Worm (Caenorhabditis elegans) whole organism, young adult: ENCODE results near the gene F55G11.6.

Experiments
- C06A6.2 ChIP-seq: fragments of 200-800 bp; sonication (Bioruptor generic); conservative IDR thresholded peaks from 2 replicates; pipeline ENCODE4 v1.3.6; 2022; ENCODE audit warnings: missing genetic modification characterization, missing compliant biosample characterization
- attf-5 ChIP-seq: fragments of 200-800 bp; sonication (Bioruptor generic); optimal IDR thresholded peaks from 2 replicates; lab custom pipeline; 2018; ENCODE audit warnings: mild to moderate bottlenecking, missing genetic modification characterization, missing compliant biosample characterization
- cebp-2 ChIP-seq: fragments of 200-800 bp; sonication (Bioruptor generic); IDR thresholded peaks from 2 replicates; pipeline ENCODE4 v1.3.6; 2022; ENCODE audit warnings: missing genetic modification characterization, missing compliant biosample characterization
- ceh-40 ChIP-seq: fragments of 200-800 bp; sonication (Bioruptor generic); IDR thresholded peaks from 2 replicates; pipeline ENCODE4 v1.3.6; 2022; ENCODE audit warnings: missing genetic modification characterization, missing compliant biosample characterization
- ekl-4 ChIP-seq: fragments of 200-800 bp; sonication (Bioruptor generic); IDR thresholded peaks from 2 replicates; pipeline ENCODE4 v1.3.6; 2022; ENCODE audit warnings: missing genetic modification reagents, missing genetic modification characterization, missing compliant biosample characterization
- hlh-12 ChIP-seq: sonication (generic microtip); optimal IDR thresholded peaks from 2 replicates; lab custom pipeline; 2016; ENCODE audit warnings: missing genetic modification characterization, missing compliant biosample characterization
- sea-2 ChIP-seq: fragments of 200-800 bp; sonication (Bioruptor generic); IDR thresholded peaks from 2 replicates; pipeline ENCODE4 v1.3.6; 2022; ENCODE audit warnings: missing genetic modification characterization, missing compliant biosample characterization

DNA sequence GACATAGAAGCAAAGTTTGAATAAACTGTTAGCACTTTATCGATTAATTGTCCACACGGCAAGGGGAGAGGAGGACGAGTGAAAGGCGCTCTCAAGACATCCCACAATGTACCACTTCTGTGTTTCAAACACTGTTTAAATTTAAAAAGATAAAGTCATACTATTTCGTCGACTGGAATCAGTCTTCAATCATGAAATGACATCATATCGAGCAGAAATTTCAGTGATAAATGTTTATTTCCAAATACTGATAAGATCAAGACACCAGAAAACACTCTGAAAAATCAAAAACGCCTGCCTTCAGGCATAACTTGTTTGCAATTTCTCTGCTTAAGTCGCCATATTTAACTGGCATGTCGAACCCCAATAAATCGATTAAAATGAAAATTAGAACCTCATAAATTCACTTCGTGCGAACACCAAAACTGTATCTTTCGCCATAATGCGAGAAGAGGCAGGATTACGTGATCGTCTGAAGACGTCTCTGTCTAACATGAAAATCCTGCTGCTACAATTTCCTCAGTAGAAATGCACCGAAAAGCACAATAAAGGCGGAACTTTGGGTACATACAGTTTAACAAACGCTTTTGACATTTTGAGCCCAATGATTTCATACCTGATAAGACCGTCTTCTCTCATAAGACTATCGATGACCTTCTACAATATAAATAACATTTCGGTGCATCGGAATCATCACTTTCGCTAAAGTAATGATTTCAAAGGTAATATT lies 20.6 kb downstream of the F55G11.6 start, which contains the start of gene K10D11.2:
- TF ChIP-seq hlh-12 (no peak), cebp-2 (GFP tag; lab: Robert Waterston, UW) (no peak), sea-2 (GFP tag; lab: Robert Waterston, UW) (no peak), ekl-4 (GFP tag; lab: Robert Waterston, UW) (no peak), attf-5 (GFP tag; lab: Kevin White, UChicago) (no peak), ceh-40 (no peak), C06A6.2 (GFP tag; lab: Robert Waterston, UW) (no peak)
